Worm (Caenorhabditis elegans) whole organism, mixed stage, embryonic: ENCODE results near the gene F34H10.4.

Experiments used
- M03D4.4 ChIP-seq: sonication (generic microtip); optimal IDR thresholded peaks from 2 replicates; lab custom pipeline; 2017; ENCODE audit warnings: mild to moderate bottlenecking, missing genetic modification characterization, missing compliant biosample characterization
- ceh-43 ChIP-seq: fragments of 200-800 bp; sonication (Bioruptor generic); optimal IDR thresholded peaks from 2 replicates; lab custom pipeline; 2018; ENCODE audit warnings: mild to moderate bottlenecking, missing genetic modification characterization, moderate library complexity, missing compliant biosample characterization
- mls-2 ChIP-seq: sonication (generic microtip); optimal IDR thresholded peaks from 2 replicates; lab custom pipeline; 2016; ENCODE audit warnings: mild to moderate bottlenecking, missing genetic modification characterization, moderate library complexity, missing compliant biosample characterization
- pha-4 ChIP-seq: fragments of 150-350 bp; optimal IDR thresholded peaks from 2 replicates; lab custom pipeline; 2018; ENCODE audit warnings: missing biosample characterization, missing genetic modification reagents, missing genetic modification characterization
- snpc-4 ChIP-seq: fragments of 150-350 bp; optimal IDR thresholded peaks from 2 replicates; lab custom pipeline; 2014; ENCODE audit warnings: missing biosample characterization, missing genetic modification characterization
- unc-62 ChIP-seq: fragments of 150-350 bp; optimal IDR thresholded peaks from 2 replicates; lab custom pipeline; 2014; ENCODE audit warnings: missing biosample characterization, missing genetic modification reagents, missing genetic modification characterization
- zip-8 ChIP-seq: fragments of 150-350 bp; optimal IDR thresholded peaks from 2 replicates; lab custom pipeline; 2014; ENCODE audit warnings: missing biosample characterization, missing genetic modification characterization
- ztf-11 ChIP-seq: fragments of 150-350 bp; optimal IDR thresholded peaks from 2 replicates; lab custom pipeline; 2014; ENCODE audit warnings: missing biosample characterization, missing genetic modification characterization

DNA sequence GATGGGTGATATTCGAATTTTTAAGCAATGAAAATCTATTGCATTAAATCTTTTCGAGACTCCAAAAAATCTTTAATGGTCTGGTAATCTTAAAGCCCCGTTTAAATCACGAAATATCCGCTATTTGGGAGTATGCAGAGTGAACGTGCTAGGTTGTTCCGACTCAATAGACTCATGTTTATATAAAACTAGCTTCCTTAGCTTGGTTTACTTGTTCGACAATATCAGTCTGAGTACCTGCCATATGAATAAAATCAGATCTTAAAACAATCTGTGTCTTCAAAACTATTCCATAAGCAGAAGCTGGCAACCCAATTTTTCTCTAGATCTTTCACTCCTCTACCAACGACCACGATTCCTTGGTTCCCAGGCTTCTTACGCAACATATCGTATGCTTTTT is 45.1 kb upstream of the F34H10.4 start:
- no peak for TF ChIP-seq ceh-43 (GFP tag; lab: Kevin White, UChicago)
- TF ChIP-seq ztf-11 (tag; lab: Kevin White, UChicago): no peak
- no peak for TF ChIP-seq pha-4
- TF ChIP-seq unc-62: no peak
- no peak for TF ChIP-seq zip-8 (tag; lab: Kevin White, UChicago)
- no peak for TF ChIP-seq snpc-4 (tag; lab: Kevin White, UChicago)
- TF ChIP-seq mls-2 (tag; lab: Kevin White, UChicago): no peak
- TF ChIP-seq M03D4.4 (tag; lab: Kevin White, UChicago): no peak
